Worm (Caenorhabditis elegans) whole organism, young adult: ENCODE measurements around the gene T21D12.14.

Source experiments
- C06A6.2 ChIP-seq: fragments of 200-800 bp; sonication (Bioruptor generic); conservative IDR thresholded peaks from 2 replicates; pipeline ENCODE4 v1.3.6; 2022; ENCODE audit warnings: missing genetic modification characterization, missing compliant biosample characterization
- C17E4.6 ChIP-seq: fragments of 200-800 bp; sonication (Bioruptor generic); IDR thresholded peaks from 2 replicates; pipeline ENCODE4 v1.3.6; 2022; ENCODE audit warnings: missing genetic modification reagents, missing genetic modification characterization, missing compliant biosample characterization
- F57C9.4 ChIP-seq: sonication (generic microtip); optimal IDR thresholded peaks from 2 replicates; lab custom pipeline; 2017; ENCODE audit warnings: mild to moderate bottlenecking, missing genetic modification characterization, missing compliant biosample characterization
- K12H6.12 ChIP-seq: fragments of 200-800 bp; sonication (Bioruptor generic); optimal IDR thresholded peaks from 2 replicates; lab custom pipeline; 2018; ENCODE audit warnings: mild to moderate bottlenecking, missing genetic modification characterization, missing compliant biosample characterization
- T26A5.8 ChIP-seq: sonication (generic microtip); optimal IDR thresholded peaks from 2 replicates; lab custom pipeline; 2016; ENCODE audit warnings: missing genetic modification characterization, missing compliant biosample characterization
- Y56A3A.18 ChIP-seq: fragments of 200-800 bp; sonication (Bioruptor generic); IDR thresholded peaks from 2 replicates; pipeline ENCODE4 v1.3.6; 2022; ENCODE audit warnings: missing genetic modification reagents, missing genetic modification characterization, missing compliant biosample characterization
- Y95B8A.8 ChIP-seq: fragments of 200-800 bp; sonication (Bioruptor generic); IDR thresholded peaks from 2 replicates; pipeline ENCODE4 v1.3.6; 2022; ENCODE audit warnings: missing genetic modification reagents, missing genetic modification characterization, missing compliant biosample characterization
- ZK185.1 ChIP-seq: sonication (generic microtip); optimal IDR thresholded peaks from 2 replicates; lab custom pipeline; 2016; ENCODE audit warnings: mild to moderate bottlenecking, missing genetic modification characterization, missing compliant biosample characterization; ENCODE audit not compliant: poor library complexity, severe bottlenecking
- akir-1 ChIP-seq: fragments of 200-800 bp; sonication (Bioruptor generic); optimal IDR thresholded peaks from 2 replicates; lab custom pipeline; 2018; ENCODE audit warnings: mild to moderate bottlenecking, missing genetic modification characterization, moderate library complexity, missing compliant biosample characterization
- ama-1 ChIP-seq, 3 experiments: fragments of 150-350 bp in 1 of 3; sonication (generic microtip) in 2 of 3; optimal IDR thresholded peaks; 2 replicates each; lab custom pipeline; 2014 to 2018; ENCODE audit warnings: missing biosample characterization in 2 of 3, missing genetic modification characterization in 2 of 3, missing genetic modification reagents in 2 of 3
- atf-7 ChIP-seq: sonication (generic microtip); optimal IDR thresholded peaks from 2 replicates; lab custom pipeline; 2017; ENCODE audit warnings: mild to moderate bottlenecking, missing genetic modification characterization, missing compliant biosample characterization
- athp-1 ChIP-seq: sonication (generic microtip); optimal IDR thresholded peaks from 2 replicates; lab custom pipeline; 2017; ENCODE audit warnings: mild to moderate bottlenecking, missing genetic modification characterization, missing compliant biosample characterization
- attf-6 ChIP-seq: fragments of 200-800 bp; sonication (Bioruptor generic); IDR thresholded peaks from 2 replicates; pipeline ENCODE4 v1.3.6; 2022; ENCODE audit warnings: missing genetic modification reagents, missing genetic modification characterization, missing compliant biosample characterization
- cebp-2 ChIP-seq: fragments of 200-800 bp; sonication (Bioruptor generic); IDR thresholded peaks from 2 replicates; pipeline ENCODE4 v1.3.6; 2022; ENCODE audit warnings: missing genetic modification characterization, missing compliant biosample characterization
- ceh-58 ChIP-seq: fragments of 200-800 bp; sonication (Bioruptor generic); IDR thresholded peaks from 2 replicates; pipeline ENCODE4 v1.3.6; 2022; ENCODE audit warnings: missing genetic modification characterization, missing compliant biosample characterization
- ceh-79 ChIP-seq: sonication (generic microtip); optimal IDR thresholded peaks from 2 replicates; lab custom pipeline; 2017; ENCODE audit warnings: mild to moderate bottlenecking, missing genetic modification characterization, missing compliant biosample characterization
- chd-7 ChIP-seq: sonication (generic microtip); optimal IDR thresholded peaks from 2 replicates; lab custom pipeline; 2016; ENCODE audit warnings: mild to moderate bottlenecking, missing genetic modification characterization, moderate library complexity, missing compliant biosample characterization
- ekl-4 ChIP-seq: fragments of 200-800 bp; sonication (Bioruptor generic); IDR thresholded peaks from 2 replicates; pipeline ENCODE4 v1.3.6; 2022; ENCODE audit warnings: missing genetic modification reagents, missing genetic modification characterization, missing compliant biosample characterization
- fkh-3 ChIP-seq: sonication (generic microtip); optimal IDR thresholded peaks from 2 replicates; lab custom pipeline; 2016; ENCODE audit warnings: mild to moderate bottlenecking, missing genetic modification characterization, missing compliant biosample characterization
- hrde-1 ChIP-seq: sonication (generic microtip); optimal IDR thresholded peaks from 2 replicates; lab custom pipeline; 2016; ENCODE audit warnings: missing genetic modification characterization, mild to moderate bottlenecking, missing compliant biosample characterization, moderate library complexity, missing genotype, missing genetic modification reagents, borderline replicate concordance
- lag-1 ChIP-seq: fragments of 200-800 bp; sonication (Bioruptor generic); IDR thresholded peaks from 2 replicates; pipeline ENCODE4 v1.3.6; 2022; ENCODE audit warnings: missing genetic modification reagents, missing genetic modification characterization, missing compliant biosample characterization
- lin-26 ChIP-seq: fragments of 200-800 bp; sonication (Bioruptor generic); IDR thresholded peaks from 2 replicates; pipeline ENCODE4 v1.3.6; 2022; ENCODE audit warnings: missing genetic modification reagents, missing genetic modification characterization, missing compliant biosample characterization
- lin-35 ChIP-seq, 3 experiments: fragments of 150-350 bp in 2 of 3; sonication (generic microtip) in 1 of 3; optimal IDR thresholded peaks; 2 replicates each; lab custom pipeline; 2014 to 2018; ENCODE audit warnings: missing biosample characterization in 3 of 3, missing genetic modification characterization in 3 of 3, missing genetic modification reagents in 3 of 3
- lin-40 ChIP-seq: sonication (generic microtip); optimal IDR thresholded peaks from 2 replicates; lab custom pipeline; 2016; ENCODE audit warnings: missing genetic modification characterization, mild to moderate bottlenecking, missing compliant biosample characterization, missing genotype, missing genetic modification reagents
- lsl-1 ChIP-seq: fragments of 200-800 bp; sonication (Bioruptor generic); optimal IDR thresholded peaks from 2 replicates; lab custom pipeline; 2018; ENCODE audit warnings: mild to moderate bottlenecking, missing genetic modification characterization, moderate library complexity, missing compliant biosample characterization
- lsy-27 ChIP-seq: sonication (generic microtip); optimal IDR thresholded peaks from 2 replicates; lab custom pipeline; 2017; ENCODE audit warnings: missing genetic modification characterization, mild to moderate bottlenecking, missing compliant biosample characterization, antibody characterized with exemption, missing genotype, borderline replicate concordance; ENCODE audit not compliant: insufficient read depth
- madf-6 ChIP-seq: fragments of 200-800 bp; sonication (Bioruptor generic); IDR thresholded peaks from 2 replicates; pipeline ENCODE4 v1.3.6; 2022; ENCODE audit warnings: missing genetic modification reagents, missing genetic modification characterization, missing compliant biosample characterization
- nfya-1 ChIP-seq: sonication (generic microtip); optimal IDR thresholded peaks from 2 replicates; lab custom pipeline; 2017; ENCODE audit warnings: antibody characterized with exemption, missing compliant biosample characterization, missing genetic modification characterization, borderline replicate concordance; ENCODE audit not compliant: insufficient read depth
- nfya-2 ChIP-seq: fragments of 200-800 bp; sonication (Bioruptor generic); IDR thresholded peaks from 2 replicates; pipeline ENCODE4 v1.3.6; 2022; ENCODE audit warnings: missing genetic modification reagents, missing genetic modification characterization, missing compliant biosample characterization
- nhr-80 ChIP-seq: sonication (generic microtip); optimal IDR thresholded peaks from 2 replicates; lab custom pipeline; 2016; ENCODE audit warnings: missing genetic modification characterization, missing compliant biosample characterization
- nhr-90 ChIP-seq: sonication (generic microtip); optimal IDR thresholded peaks from 2 replicates; lab custom pipeline; 2016; ENCODE audit warnings: missing genotype, mild to moderate bottlenecking, missing genetic modification characterization, missing compliant biosample characterization
- pbrm-1 ChIP-seq: fragments of 200-800 bp; sonication (Bioruptor generic); IDR thresholded peaks from 2 replicates; pipeline ENCODE4 v1.3.6; 2022; ENCODE audit warnings: missing genetic modification reagents, missing genetic modification characterization, missing compliant biosample characterization
- pha-4 ChIP-seq: fragments of 150-350 bp; sonication (generic microtip); optimal IDR thresholded peaks from 2 replicates; lab custom pipeline; 2014; ENCODE audit warnings: missing biosample characterization, missing genetic modification reagents, missing genetic modification characterization
- rcor-1 ChIP-seq: fragments of 200-800 bp; sonication (Bioruptor generic); IDR thresholded peaks from 2 replicates; pipeline ENCODE4 v1.3.6; 2022; ENCODE audit warnings: missing genetic modification reagents, missing genetic modification characterization, missing compliant biosample characterization
- sptf-2 ChIP-seq: fragments of 200-800 bp; sonication (Bioruptor generic); optimal IDR thresholded peaks from 2 replicates; lab custom pipeline; 2018; ENCODE audit warnings: mild to moderate bottlenecking, missing genetic modification characterization, missing compliant biosample characterization
- tbp1 ChIP-seq: fragments of 200-800 bp; sonication (Bioruptor generic); optimal IDR thresholded peaks from 2 replicates; lab custom pipeline; 2018; ENCODE audit warnings: mild to moderate bottlenecking, missing genetic modification characterization, missing compliant biosample characterization
- ztf-18 ChIP-seq: sonication (generic microtip); optimal IDR thresholded peaks from 2 replicates; lab custom pipeline; 2016; ENCODE audit warnings: missing genotype, mild to moderate bottlenecking, missing genetic modification characterization, missing compliant biosample characterization
- ztf-22 ChIP-seq: fragments of 200-800 bp; sonication (Bioruptor generic); optimal IDR thresholded peaks from 2 replicates; lab custom pipeline; 2018; ENCODE audit warnings: mild to moderate bottlenecking, missing genetic modification characterization, moderate library complexity, missing compliant biosample characterization

The T21D12.14 gene

DNA sequence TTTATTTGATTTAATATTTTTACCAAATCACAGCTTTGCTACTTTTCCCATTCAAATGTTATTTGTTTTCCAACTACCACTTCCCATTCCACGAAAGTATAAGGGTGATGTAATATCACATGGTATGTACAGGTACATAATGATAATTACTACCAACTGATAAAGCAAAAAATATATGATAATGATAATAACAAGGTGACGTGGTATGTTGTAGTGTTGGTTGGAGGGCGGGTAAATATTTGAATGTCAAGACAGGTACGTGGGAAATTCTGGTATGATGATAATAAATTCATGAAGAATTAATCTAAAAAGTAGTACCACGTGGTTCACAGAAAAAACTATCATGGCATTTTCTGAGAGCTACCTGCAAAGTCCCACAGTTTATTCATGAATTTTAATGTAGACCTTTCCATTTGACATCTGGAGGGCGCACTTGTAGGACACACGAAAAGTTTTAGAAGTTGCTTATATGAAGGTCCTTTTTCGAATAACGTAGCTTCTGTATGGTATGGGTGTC lies 4.0 kb upstream of the T21D12.14 start (continued):
- TF ChIP-seq ekl-4 (GFP tag; lab: Robert Waterston, UW) (0 out of 2 replicates have a peak, but pooled peaks have one; percentile 16), lin-35 (GFP tag; optimal IDR thresholded peaks at IDR 0.05; lab: Kevin White, UChicago) (no peak), akir-1 (GFP tag; lab: Kevin White, UChicago) (no peak), ztf-18 (tag; lab: Kevin White, UChicago) (no peak), atf-7 (tag; lab: Kevin White, UChicago) (peak; percentile 79), K12H6.12 (tag; lab: Kevin White, UChicago) (no peak), ZK185.1 (tag; lab: Kevin White, UChicago) (peak; percentile 19), attf-6 (no peak), lin-40 (peak; percentile 45), pbrm-1 (GFP tag; lab: Robert Waterston, UW) (peak; percentile 53; the same call in 1 of the 2 replicates), lag-1 (GFP tag; lab: Robert Waterston, UW) (no peak), pha-4 (tag; lab: Kevin White, UChicago) (peak; percentile 18), hrde-1 (tag; lab: Kevin White, UChicago) (no peak), tbp1 (peak; percentile 34), F57C9.4 (tag; lab: Kevin White, UChicago) (no peak), chd-7 (tag; lab: Kevin White, UChicago) (peak; percentile 30), ceh-58 (GFP tag; lab: Robert Waterston, UW) (no peak), C06A6.2 (GFP tag; lab: Robert Waterston, UW) (no peak; the same call in 1 of the 2 replicates), cebp-2 (GFP tag; lab: Robert Waterston, UW) (no peak), nhr-80 (tag; lab: Kevin White, UChicago) (peak; percentile 80), lsl-1 (GFP tag; lab: Kevin White, UChicago) (no peak)

DNA sequence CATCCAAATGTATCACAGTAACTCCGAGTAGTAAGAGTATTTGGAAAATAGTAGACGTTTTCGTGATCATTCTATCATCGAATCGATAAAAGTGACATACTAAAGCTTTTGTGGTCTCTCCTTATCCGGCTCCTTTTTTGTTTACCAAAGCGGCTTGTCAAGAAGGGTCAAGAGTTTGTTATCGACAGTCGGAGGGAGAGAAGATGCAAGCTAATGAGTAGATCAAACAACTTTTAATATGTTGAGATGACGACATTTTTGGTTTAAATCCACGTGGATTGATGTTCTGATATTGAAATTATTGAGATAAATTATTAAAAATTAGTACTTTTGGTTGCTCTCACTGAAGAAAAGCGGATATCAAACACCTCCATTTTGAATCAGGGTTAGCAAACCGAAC lies 3.4 kb upstream of the T21D12.14 start, which contains the start of gene T21D12.7:
TSS of gene T21D12.7 (minus strand) at position 101 of the 400 bp plus-strand sequence.
- TF ChIP-seq C17E4.6 (GFP tag; lab: Robert Waterston, UW) (no peak), lin-35 (GFP tag; optimal IDR thresholded peaks at IDR 0.05; lab: Kevin White, UChicago) (peak in 1 of 3 experiments; percentile 36), madf-6 (GFP tag; lab: Robert Waterston, UW) (no peak), rcor-1 (GFP tag; lab: Robert Waterston, UW) (no peak)

DNA sequence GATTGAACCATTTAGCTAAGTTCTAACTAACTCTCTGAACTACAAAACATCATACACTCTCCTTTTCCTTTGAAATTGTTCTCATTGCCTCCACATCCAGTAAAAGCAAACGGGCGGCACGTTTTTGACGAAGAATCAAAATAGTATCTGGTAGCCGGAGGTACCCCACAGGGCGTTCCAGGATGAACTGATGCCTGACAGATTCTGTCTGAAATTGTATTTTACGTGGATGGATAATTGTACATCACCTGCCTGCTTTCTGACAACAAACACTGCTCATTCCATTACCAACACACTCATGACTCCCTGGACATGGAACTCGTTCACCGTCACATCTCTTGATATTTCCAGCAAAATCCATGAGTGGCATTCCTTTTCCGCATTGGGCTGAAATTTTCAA lies 2.5 kb upstream of the T21D12.14 start:
- TF ChIP-seq Y95B8A.8 (no peak), nfya-2 (GFP tag; lab: Robert Waterston, UW) (no peak), athp-1 (tag; lab: Kevin White, UChicago) (no peak), nhr-80 (tag; lab: Kevin White, UChicago) (no peak), ama-1 (optimal IDR thresholded peaks at IDR 0.05; lab: Kevin White, UChicago) (no peak), ama-1 (GFP tag; optimal IDR thresholded peaks at IDR 0.05; lab: Kevin White, UChicago) (no peak), ceh-79 (tag; lab: Kevin White, UChicago) (no peak)

DNA sequence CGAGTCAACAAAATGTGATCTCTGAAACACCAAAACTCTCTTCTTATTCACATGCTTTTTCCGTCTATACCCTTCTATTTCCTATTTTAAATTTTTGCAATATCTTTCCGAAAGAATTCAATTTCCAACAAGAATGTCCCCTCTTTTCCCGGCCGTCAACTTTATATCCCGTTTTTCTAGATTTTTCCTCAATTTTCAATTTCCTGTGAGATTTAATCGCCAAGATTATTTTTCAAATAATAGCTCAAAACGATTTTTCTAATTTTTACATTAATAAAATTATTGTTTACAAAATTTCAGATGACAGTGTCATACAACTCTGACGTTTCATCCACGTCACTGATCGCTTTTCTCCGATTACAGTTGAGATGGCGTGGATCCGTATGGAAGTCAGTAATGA lies 4.6 kb downstream of the T21D12.14 start, which contains the start of gene best-19:
TSS of gene best-19 (plus strand) at position 301 of the 400 bp plus-strand sequence.
- TF ChIP-seq ztf-22 (GFP tag; lab: Kevin White, UChicago) (no peak), lsy-27 (tag; lab: Kevin White, UChicago) (no peak), nhr-90 (tag; lab: Kevin White, UChicago) (no peak), nfya-1 (tag; lab: Kevin White, UChicago) (no peak), T26A5.8 (tag; lab: Kevin White, UChicago) (no peak), Y56A3A.18 (GFP tag; lab: Robert Waterston, UW) (no peak), fkh-3 (no peak), lin-26 (GFP tag; lab: Robert Waterston, UW) (no peak), sptf-2 (GFP tag; lab: Kevin White, UChicago) (no peak)
